Fruit fly (Drosophila melanogaster): ENCODE results near the gene CG4835.

Gene CG4835

DNA sequence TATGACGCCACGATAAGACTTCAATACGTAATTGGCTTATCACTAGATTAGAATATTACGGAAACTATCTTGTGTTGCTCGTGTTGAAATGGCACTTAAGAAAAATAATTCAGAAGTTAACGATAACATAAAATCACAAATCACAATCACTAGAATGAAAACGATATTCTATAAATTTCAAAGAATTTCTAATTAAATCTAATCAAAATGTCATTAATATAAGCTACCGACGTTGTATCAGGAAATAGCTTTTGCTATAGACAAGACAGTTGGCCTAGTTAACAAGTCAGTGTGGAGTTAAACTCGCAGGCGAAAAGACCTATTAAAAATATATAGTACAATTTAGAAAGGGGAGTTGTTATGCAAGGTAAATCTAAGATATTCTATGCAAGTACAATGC lies at the start of gene CG4835:
CG4835 (plus strand) TSS at position 301 of the 400 bp plus-strand sequence.
- TF ChIP-seq CG6276 (GFP tag; optimal IDR thresholded peaks at IDR 0.05) (no peak), salr (GFP tag; optimal IDR thresholded peaks at IDR 0.05) (no peak), fd85E (GFP tag; optimal IDR thresholded peaks at IDR 0.05) (no peak), CG15336 (GFP tag; IDR thresholded peaks at IDR 0.05) (no peak), CG34406 (GFP tag; optimal IDR thresholded peaks at IDR 0.05) (no peak), CG3032 (tag; optimal IDR thresholded peaks at IDR 0.05) (no peak), CG6808 (GFP tag; optimal IDR thresholded peaks at IDR 0.05) (no peak), Lpt (GFP tag; optimal IDR thresholded peaks at IDR 0.05) (no peak), ss (GFP tag; optimal IDR thresholded peaks at IDR 0.05) (no peak), Hr39 (GFP tag; optimal IDR thresholded peaks at IDR 0.05) (no peak), pdm3 (GFP tag; optimal IDR thresholded peaks at IDR 0.05) (no peak), Gug (GFP tag; IDR thresholded peaks at IDR 0.05) (no peak), CG11902 (GFP tag; optimal IDR thresholded peaks at IDR 0.05) (no peak), OdsH (GFP tag; optimal IDR thresholded peaks at IDR 0.05) (no peak), CG9139 (GFP tag; optimal IDR thresholded peaks at IDR 0.05) (no peak), CG10631 (GFP tag; optimal IDR thresholded peaks at IDR 0.05) (no peak), dac (GFP tag; optimal IDR thresholded peaks at IDR 0.05) (no peak), CG32006 (GFP tag; optimal IDR thresholded peaks at IDR 0.05) (no peak)

DNA sequence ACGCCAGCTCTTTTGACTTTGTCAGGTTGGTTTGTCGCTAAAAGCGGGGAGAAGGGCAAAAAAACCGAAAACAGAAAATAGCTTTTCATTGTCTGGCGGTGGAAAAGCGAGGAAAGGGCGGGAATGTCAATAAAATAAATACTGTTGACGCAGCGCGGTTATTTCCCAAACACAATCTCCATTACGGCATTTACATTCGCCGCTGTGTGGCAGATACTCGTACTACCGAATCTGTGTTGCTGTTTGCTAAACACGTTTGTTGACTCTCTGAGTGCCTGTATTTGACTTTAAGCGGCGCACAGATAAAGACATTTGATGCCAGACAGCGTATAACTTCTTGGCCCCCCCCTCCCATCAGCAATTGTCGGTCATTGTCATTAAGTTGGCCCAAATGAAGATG lies 32.5 kb upstream of the CG4835 start:
- no peak for TF ChIP-seq ss (GFP tag; optimal IDR thresholded peaks at IDR 0.05)
- TF ChIP-seq svp (GFP tag), result peak; percentile 37
- peak; percentile 78 for TF ChIP-seq fkh (GFP tag; optimal IDR thresholded peaks at IDR 0.05)
- TF ChIP-seq Lpt (GFP tag; optimal IDR thresholded peaks at IDR 0.05), result no peak

DNA sequence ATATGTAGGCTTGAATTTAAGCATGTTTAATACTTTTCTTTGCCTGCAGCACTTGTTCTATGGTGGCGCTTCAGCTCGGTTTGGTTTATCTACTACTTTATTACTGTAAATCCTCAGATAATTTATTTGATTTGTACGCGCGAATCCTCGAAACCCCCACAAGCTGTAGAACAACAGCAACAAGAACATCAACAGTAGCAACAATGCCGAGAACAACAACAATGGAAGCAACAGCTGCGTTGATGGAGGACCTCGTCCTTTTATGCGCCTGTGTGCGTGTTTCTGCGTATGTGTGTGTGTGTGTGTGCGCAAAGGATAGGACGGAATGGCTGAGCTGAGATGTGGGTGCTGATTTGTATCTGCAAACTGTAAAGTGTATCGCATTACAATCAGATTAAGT lies 31.7 kb upstream of the CG4835 start:
- TF ChIP-seq Blimp-1 (GFP tag; optimal IDR thresholded peaks at IDR 0.05), result no peak
- no peak for TF ChIP-seq CG3919 (GFP tag; optimal IDR thresholded peaks at IDR 0.05)
- TF ChIP-seq CG6792 (GFP tag; optimal IDR thresholded peaks at IDR 0.05), result no peak
- no peak for TF ChIP-seq CG10669 (GFP tag; optimal IDR thresholded peaks at IDR 0.05)
- no peak for TF ChIP-seq fd85E (GFP tag; optimal IDR thresholded peaks at IDR 0.05)
- no peak for TF ChIP-seq achi (GFP tag; optimal IDR thresholded peaks at IDR 0.05)
- TF ChIP-seq CG32006 (GFP tag; optimal IDR thresholded peaks at IDR 0.05), result no peak
- no peak for TF ChIP-seq Smox (GFP tag; optimal IDR thresholded peaks at IDR 0.05)
- TF ChIP-seq Hr38 (GFP tag; optimal IDR thresholded peaks at IDR 0.05), result no peak
- no peak for TF ChIP-seq OdsH (GFP tag; optimal IDR thresholded peaks at IDR 0.05)
- TF ChIP-seq topi (GFP tag; optimal IDR thresholded peaks at IDR 0.05), result no peak
- no peak for TF ChIP-seq ss (GFP tag; optimal IDR thresholded peaks at IDR 0.05)
- TF ChIP-seq CG7368 (GFP tag; optimal IDR thresholded peaks at IDR 0.05), result no peak
- no peak for TF ChIP-seq dac (GFP tag; optimal IDR thresholded peaks at IDR 0.05)
- no peak for TF ChIP-seq CG9139 (GFP tag; optimal IDR thresholded peaks at IDR 0.05)
- no peak for TF ChIP-seq Hr4 (GFP tag; optimal IDR thresholded peaks at IDR 0.05)

DNA sequence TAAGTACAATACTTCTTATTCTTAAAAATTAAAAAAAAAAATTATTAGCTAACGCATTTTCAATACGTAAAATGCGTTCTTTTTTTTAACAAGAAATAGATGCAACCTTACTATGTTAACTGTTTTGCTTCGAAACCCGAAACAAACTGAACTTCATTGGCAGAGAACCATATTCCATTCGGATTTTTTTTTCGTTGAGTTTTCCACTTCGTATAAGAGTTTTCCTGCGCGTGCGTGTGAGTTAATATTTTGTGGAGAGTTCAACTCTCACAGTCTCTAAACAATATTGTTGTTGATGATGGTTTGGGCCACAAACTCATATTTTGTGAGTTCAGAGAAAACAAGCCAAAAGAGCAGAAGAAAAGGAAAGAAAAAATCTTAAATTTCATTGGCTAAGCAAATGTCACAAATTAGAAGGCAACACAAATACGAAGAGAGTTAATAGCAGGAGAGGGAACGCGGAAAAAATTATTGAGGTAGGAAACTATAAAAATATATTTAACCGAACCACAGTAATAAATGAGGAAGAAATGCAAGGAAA lies 27.0 kb upstream of the CG4835 start:
- no peak for TF ChIP-seq CG16779 (tag; optimal IDR thresholded peaks at IDR 0.05)
- no peak for TF ChIP-seq Met (GFP tag; optimal IDR thresholded peaks at IDR 0.05)
- TF ChIP-seq CG32006 (GFP tag; optimal IDR thresholded peaks at IDR 0.05), result no peak
- TF ChIP-seq Ets96B (tag; optimal IDR thresholded peaks at IDR 0.05), result no peak
- TF ChIP-seq cyc (GFP tag; optimal IDR thresholded peaks at IDR 0.05), result no peak
- TF ChIP-seq CG31627 (GFP tag; optimal IDR thresholded peaks at IDR 0.05), result no peak
- TF ChIP-seq Eip78C (GFP tag), result no peak
- TF ChIP-seq Hr38 (GFP tag; optimal IDR thresholded peaks at IDR 0.05), result no peak
- TF ChIP-seq salr (GFP tag; optimal IDR thresholded peaks at IDR 0.05), result no peak
- no peak for TF ChIP-seq spab (GFP tag; optimal IDR thresholded peaks at IDR 0.05)
- TF ChIP-seq fkh (GFP tag; optimal IDR thresholded peaks at IDR 0.05), result no peak
- TF ChIP-seq CG3919 (GFP tag; optimal IDR thresholded peaks at IDR 0.05), result no peak
- TF ChIP-seq fd85E (GFP tag; optimal IDR thresholded peaks at IDR 0.05), result no peak
- no peak for TF ChIP-seq CG9139 (GFP tag; optimal IDR thresholded peaks at IDR 0.05)
- TF ChIP-seq lz (GFP tag; optimal IDR thresholded peaks at IDR 0.05), result no peak
- no peak for TF ChIP-seq CG11902 (GFP tag; optimal IDR thresholded peaks at IDR 0.05)
- no peak for TF ChIP-seq eg (GFP tag; IDR thresholded peaks at IDR 0.05)
- no peak for TF ChIP-seq OdsH (GFP tag; optimal IDR thresholded peaks at IDR 0.05)
